Worm (Caenorhabditis elegans) whole organism, L4/young adult: ENCODE results near the gene B0361.11.

Source experiments
- W03F9.2 ChIP-seq: fragments of 150-350 bp; optimal IDR thresholded peaks from 2 replicates; lab custom pipeline; 2014; ENCODE audit warnings: missing biosample characterization, missing genetic modification characterization
- dao-5 ChIP-seq: sonication (generic microtip); optimal IDR thresholded peaks from 2 replicates; lab custom pipeline; 2016; ENCODE audit warnings: missing genotype, missing genetic modification characterization, moderate library complexity, missing compliant biosample characterization

- TF ChIP-seq W03F9.2 (tag; lab: Kevin White, UChicago) (no peak), dao-5 (tag; lab: Kevin White, UChicago) (no peak)
Measured at ce11 chrIII:7317354-7317753, 40.0 kb downstream of the B0361.11 start.
